Worm (Caenorhabditis elegans) whole organism, mixed stage, embryonic: ENCODE results near the gene daf-6.

Source experiments
- ceh-39 ChIP-seq: fragments of 150-350 bp; optimal IDR thresholded peaks from 2 replicates; lab custom pipeline; 2014; ENCODE audit warnings: missing biosample characterization, missing genetic modification characterization
- ceh-83 ChIP-seq: fragments of 200-800 bp; sonication (Bioruptor generic); optimal IDR thresholded peaks from 2 replicates; lab custom pipeline; 2018; ENCODE audit warnings: mild to moderate bottlenecking, missing genetic modification characterization, missing compliant biosample characterization
- drap-1 ChIP-seq: fragments of 200-800 bp; sonication (Bioruptor generic); optimal IDR thresholded peaks from 3 replicates; lab custom pipeline; 2018; ENCODE audit warnings: mild to moderate bottlenecking, missing genetic modification characterization, missing compliant biosample characterization
- ham-2 ChIP-seq: fragments of 200-800 bp; sonication (Bioruptor generic); optimal IDR thresholded peaks from 2 replicates; lab custom pipeline; 2018; ENCODE audit warnings: mild to moderate bottlenecking, missing genetic modification characterization, missing compliant biosample characterization
- lsy-2 ChIP-seq: fragments of 150-350 bp; optimal IDR thresholded peaks from 2 replicates; lab custom pipeline; 2014; ENCODE audit warnings: missing biosample characterization, missing genetic modification characterization
- mep-1 ChIP-seq: fragments of 150-350 bp; optimal IDR thresholded peaks from 2 replicates; lab custom pipeline; 2017; ENCODE audit warnings: missing biosample characterization, missing genetic modification reagents, missing genetic modification characterization, inconsistent platforms
- nhr-12 ChIP-seq: fragments of 150-350 bp; optimal IDR thresholded peaks from 2 replicates; lab custom pipeline; 2014; ENCODE audit warnings: missing biosample characterization, missing genetic modification characterization
- nhr-237 ChIP-seq: fragments of 150-350 bp; optimal IDR thresholded peaks from 2 replicates; lab custom pipeline; 2014; ENCODE audit warnings: missing biosample characterization, missing genetic modification characterization
- nhr-28 ChIP-seq: fragments of 150-350 bp; optimal IDR thresholded peaks from 2 replicates; lab custom pipeline; 2014; ENCODE audit warnings: missing biosample characterization, missing genetic modification characterization
- pha-4 ChIP-seq: fragments of 150-350 bp; optimal IDR thresholded peaks from 2 replicates; lab custom pipeline; 2018; ENCODE audit warnings: missing biosample characterization, missing genetic modification reagents, missing genetic modification characterization
- tbx-8 ChIP-seq: fragments of 200-800 bp; sonication (Bioruptor generic); optimal IDR thresholded peaks from 2 replicates; lab custom pipeline; 2018; ENCODE audit warnings: mild to moderate bottlenecking, missing genetic modification characterization, moderate library complexity, missing compliant biosample characterization
- unc-120 ChIP-seq: sonication (generic microtip); optimal IDR thresholded peaks from 2 replicates; lab custom pipeline; 2017; ENCODE audit warnings: missing genetic modification characterization, missing compliant biosample characterization; ENCODE audit not compliant: poor library complexity, severe bottlenecking
- zip-8 ChIP-seq: fragments of 150-350 bp; optimal IDR thresholded peaks from 2 replicates; lab custom pipeline; 2014; ENCODE audit warnings: missing biosample characterization, missing genetic modification characterization
- ztf-11 ChIP-seq: fragments of 150-350 bp; optimal IDR thresholded peaks from 2 replicates; lab custom pipeline; 2014; ENCODE audit warnings: missing biosample characterization, missing genetic modification characterization

Gene daf-6

DNA sequence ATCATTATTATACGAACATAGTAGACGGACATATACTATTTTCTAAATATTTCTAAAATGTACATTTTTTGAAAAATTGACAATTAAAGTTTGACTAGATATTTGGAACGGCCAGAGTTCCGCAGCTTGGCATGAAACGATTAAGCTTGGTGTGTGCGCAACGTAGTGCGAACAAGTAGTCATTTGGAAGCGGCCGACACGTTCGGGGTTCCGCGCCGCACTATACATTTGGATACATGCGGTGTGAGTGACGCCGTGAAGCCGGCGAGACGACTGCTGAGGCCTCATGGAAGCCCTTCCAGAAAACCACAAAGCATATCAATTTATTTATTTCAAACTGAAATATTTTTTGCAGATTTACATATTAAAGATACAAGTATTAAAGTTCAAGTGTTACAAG is 49.9 kb downstream of the daf-6 start:
- TF ChIP-seq nhr-28 (tag; lab: Kevin White, UChicago) (no peak), lsy-2 (tag; lab: Kevin White, UChicago) (no peak), ztf-11 (tag; lab: Kevin White, UChicago) (no peak), mep-1 (no peak), nhr-237 (tag; lab: Kevin White, UChicago) (no peak), ceh-39 (tag; lab: Kevin White, UChicago) (no peak), ceh-83 (GFP tag; lab: Kevin White, UChicago) (no peak), unc-120 (tag; lab: Kevin White, UChicago) (no peak), zip-8 (tag; lab: Kevin White, UChicago) (no peak), ham-2 (GFP tag; lab: Kevin White, UChicago) (no peak), drap-1 (GFP tag; lab: Kevin White, UChicago) (no peak), nhr-12 (tag; lab: Kevin White, UChicago) (no peak), pha-4 (tag; lab: Kevin White, UChicago) (no peak), tbx-8 (GFP tag; lab: Kevin White, UChicago) (no peak)
- TF ChIP-seq, all 35 proteins: peak for 0
